Worm (Caenorhabditis elegans) whole organism, L3 larva: ENCODE results near the gene rsa-2.
"Not testable (repeated sequence)": the region's sequence is repeated elsewhere in the genome, so short reads cannot be mapped to it uniquely, and the experiment has no call there.

Experiments
- R02D3.7 ChIP-seq: fragments of 150-350 bp; optimal IDR thresholded peaks from 2 replicates; lab custom pipeline; 2014; ENCODE audit warnings: missing biosample characterization, missing genetic modification characterization
- ZK546.5 ChIP-seq: sonication (generic microtip); optimal IDR thresholded peaks from 2 replicates; lab custom pipeline; 2017; ENCODE audit warnings: missing biosample characterization, missing genetic modification characterization
- aly-2 ChIP-seq: fragments of 150-350 bp; optimal IDR thresholded peaks from 2 replicates; lab custom pipeline; 2014; ENCODE audit warnings: missing biosample characterization, missing genetic modification characterization
- ama-1 ChIP-seq: fragments of 150-350 bp; optimal IDR thresholded peaks from 2 replicates; lab custom pipeline; 2018
- ceh-16 ChIP-seq: sonication (generic microtip); optimal IDR thresholded peaks from 2 replicates; lab custom pipeline; 2017; ENCODE audit warnings: missing biosample characterization, missing genetic modification characterization
- ceh-28 ChIP-seq: fragments of 150-350 bp; optimal IDR thresholded peaks from 2 replicates; lab custom pipeline; 2014; ENCODE audit warnings: missing biosample characterization, missing genetic modification reagents, missing genetic modification characterization
- ceh-82 ChIP-seq: fragments of 150-350 bp; optimal IDR thresholded peaks from 2 replicates; lab custom pipeline; 2014; ENCODE audit warnings: missing biosample characterization, missing genetic modification characterization
- ceh-9 ChIP-seq: sonication (generic microtip); optimal IDR thresholded peaks from 2 replicates; lab custom pipeline; 2018; ENCODE audit warnings: missing biosample characterization, missing genetic modification characterization
- daf-12 ChIP-seq: fragments of 150-350 bp; optimal IDR thresholded peaks from 2 replicates; lab custom pipeline; 2014; ENCODE audit warnings: missing biosample characterization, missing genetic modification reagents, missing genetic modification characterization
- egl-27 ChIP-seq: sonication (generic microtip); optimal IDR thresholded peaks from 4 replicates; lab custom pipeline; 2017; ENCODE audit warnings: missing biosample characterization, missing genetic modification reagents, missing genetic modification characterization
- egl-5 ChIP-seq: fragments of 150-350 bp; optimal IDR thresholded peaks from 2 replicates; lab custom pipeline; 2017; ENCODE audit warnings: missing biosample characterization, missing genetic modification reagents, missing genetic modification characterization, inconsistent platforms
- elt-1 ChIP-seq: fragments of 150-350 bp; optimal IDR thresholded peaks from 2 replicates; lab custom pipeline; 2014; ENCODE audit warnings: missing biosample characterization, missing genetic modification characterization
- elt-2 ChIP-seq: sonication (generic microtip); optimal IDR thresholded peaks from 2 replicates; lab custom pipeline; 2016; ENCODE audit warnings: missing genetic modification reagents, mild to moderate bottlenecking, missing genetic modification characterization, missing compliant biosample characterization
- elt-3 ChIP-seq, 3 experiments: fragments of 150-350 bp in 1 of 3; sonication (generic microtip) in 2 of 3; optimal IDR thresholded peaks; 2 replicates in 2 of 3; 4 replicates in 1 of 3; lab custom pipeline; 2014 to 2017; ENCODE audit warnings: missing biosample characterization in 3 of 3, missing genetic modification characterization in 3 of 3
- eor-1 ChIP-seq, 2 experiments: fragments of 150-350 bp; optimal IDR thresholded peaks; 2 replicates each; lab custom pipeline; 2014 to 2018; ENCODE audit warnings: missing biosample characterization in 2 of 2, missing genetic modification characterization in 2 of 2
- fkh-10 ChIP-seq: sonication (generic microtip); optimal IDR thresholded peaks from 2 replicates; lab custom pipeline; 2017; ENCODE audit warnings: missing biosample characterization, missing genetic modification reagents, missing genetic modification characterization
- fkh-2 ChIP-seq: fragments of 150-350 bp; optimal IDR thresholded peaks from 2 replicates; lab custom pipeline; 2014; ENCODE audit warnings: missing biosample characterization, missing genetic modification reagents, missing genetic modification characterization
- fos-1 ChIP-seq: fragments of 150-350 bp; optimal IDR thresholded peaks from 2 replicates; lab custom pipeline; 2014; ENCODE audit warnings: missing biosample characterization, missing genetic modification characterization
- hmg-11 ChIP-seq: sonication (generic microtip); optimal IDR thresholded peaks from 2 replicates; lab custom pipeline; 2016; ENCODE audit warnings: missing genetic modification characterization, missing compliant biosample characterization
- jun-1 ChIP-seq: fragments of 150-350 bp; optimal IDR thresholded peaks from 2 replicates; lab custom pipeline; 2014; ENCODE audit warnings: missing biosample characterization, missing genetic modification reagents, missing genetic modification characterization
- lin-15B ChIP-seq: fragments of 150-350 bp; optimal IDR thresholded peaks from 2 replicates; lab custom pipeline; 2014; ENCODE audit warnings: missing biosample characterization, missing genetic modification characterization
- lin-39 ChIP-seq: fragments of 150-350 bp; optimal IDR thresholded peaks from 2 replicates; lab custom pipeline; 2018; ENCODE audit warnings: missing biosample characterization, missing genetic modification reagents, missing genetic modification characterization
- lsy-12 ChIP-seq: sonication (generic microtip); optimal IDR thresholded peaks from 2 replicates; lab custom pipeline; 2016; ENCODE audit warnings: mild to moderate bottlenecking, missing genetic modification characterization, missing compliant biosample characterization
- mdl-1 ChIP-seq: fragments of 150-350 bp; optimal IDR thresholded peaks from 2 replicates; lab custom pipeline; 2014; ENCODE audit warnings: missing biosample characterization, missing genetic modification characterization
- mml-1 ChIP-seq: fragments of 150-350 bp; sonication (generic microtip); optimal IDR thresholded peaks from 3 replicates; lab custom pipeline; 2014; ENCODE audit warnings: missing biosample characterization, missing genetic modification characterization
- nfya-1 ChIP-seq: sonication (generic microtip); optimal IDR thresholded peaks from 2 replicates; lab custom pipeline; 2017; ENCODE audit warnings: missing genetic modification characterization, mild to moderate bottlenecking, missing compliant biosample characterization, antibody characterized with exemption, moderate library complexity; ENCODE audit not compliant: insufficient read depth
- nhr-11 ChIP-seq: fragments of 150-350 bp; optimal IDR thresholded peaks from 2 replicates; lab custom pipeline; 2014; ENCODE audit warnings: missing biosample characterization, missing genetic modification characterization
- nhr-12 ChIP-seq: fragments of 150-350 bp; optimal IDR thresholded peaks from 2 replicates; lab custom pipeline; 2014; ENCODE audit warnings: missing biosample characterization, missing genetic modification characterization
- nhr-23 ChIP-seq: fragments of 150-350 bp; optimal IDR thresholded peaks from 2 replicates; lab custom pipeline; 2014; ENCODE audit warnings: missing biosample characterization, missing genetic modification reagents, missing genetic modification characterization
- nhr-237 ChIP-seq: fragments of 150-350 bp; optimal IDR thresholded peaks from 2 replicates; lab custom pipeline; 2014; ENCODE audit warnings: missing biosample characterization, missing genetic modification characterization
- nhr-25 ChIP-seq: sonication (generic microtip); optimal IDR thresholded peaks from 2 replicates; lab custom pipeline; 2017; ENCODE audit warnings: missing biosample characterization, missing genetic modification characterization
- nhr-28 ChIP-seq: fragments of 150-350 bp; optimal IDR thresholded peaks from 2 replicates; lab custom pipeline; 2014; ENCODE audit warnings: missing biosample characterization, missing genetic modification characterization
- nhr-43 ChIP-seq: sonication (generic microtip); optimal IDR thresholded peaks from 2 replicates; lab custom pipeline; 2016; ENCODE audit warnings: mild to moderate bottlenecking, missing genetic modification characterization, missing compliant biosample characterization; ENCODE audit not compliant: poor library complexity, severe bottlenecking
- nhr-67 ChIP-seq: fragments of 150-350 bp; optimal IDR thresholded peaks from 2 replicates; lab custom pipeline; 2014; ENCODE audit warnings: missing biosample characterization, missing genetic modification characterization
- nhr-76 ChIP-seq: fragments of 150-350 bp; sonication (generic microtip); optimal IDR thresholded peaks from 5 replicates; lab custom pipeline; 2014; ENCODE audit warnings: missing biosample characterization, missing genetic modification characterization
- nhr-77 ChIP-seq: fragments of 150-350 bp; optimal IDR thresholded peaks from 2 replicates; lab custom pipeline; 2014; ENCODE audit warnings: missing biosample characterization, missing genetic modification characterization
- pqm-1 ChIP-seq: fragments of 150-350 bp; optimal IDR thresholded peaks from 2 replicates; lab custom pipeline; 2017; ENCODE audit warnings: missing biosample characterization, missing genetic modification characterization, inconsistent platforms
- sea-2 ChIP-seq: fragments of 150-350 bp; sonication (generic microtip); optimal IDR thresholded peaks from 4 replicates; lab custom pipeline; 2014; ENCODE audit warnings: missing biosample characterization, missing genetic modification reagents, missing genetic modification characterization
- skn-1 ChIP-seq: fragments of 150-350 bp; optimal IDR thresholded peaks from 2 replicates; lab custom pipeline; 2014; ENCODE audit warnings: missing biosample characterization, missing genetic modification characterization
- snpc-4 ChIP-seq: fragments of 150-350 bp; optimal IDR thresholded peaks from 2 replicates; lab custom pipeline; 2014; ENCODE audit warnings: missing biosample characterization, missing genetic modification characterization
- tbx-2 ChIP-seq: sonication (generic microtip); optimal IDR thresholded peaks from 2 replicates; lab custom pipeline; 2016; ENCODE audit warnings: mild to moderate bottlenecking, missing genetic modification characterization, missing compliant biosample characterization
- unc-39 ChIP-seq: sonication (generic microtip); optimal IDR thresholded peaks from 4 replicates; lab custom pipeline; 2017; ENCODE audit warnings: missing biosample characterization, missing genetic modification characterization
- unc-62 ChIP-seq: fragments of 150-350 bp; sonication (generic microtip); optimal IDR thresholded peaks from 4 replicates; lab custom pipeline; 2014; ENCODE audit warnings: missing biosample characterization, missing genetic modification reagents, missing genetic modification characterization
- zag-1 ChIP-seq: fragments of 150-350 bp; optimal IDR thresholded peaks from 2 replicates; lab custom pipeline; 2014; ENCODE audit warnings: missing biosample characterization, missing genetic modification characterization
- ztf-11 ChIP-seq: fragments of 150-350 bp; optimal IDR thresholded peaks from 2 replicates; lab custom pipeline; 2014; ENCODE audit warnings: missing biosample characterization, missing genetic modification characterization
- ztf-4 ChIP-seq: fragments of 150-350 bp; optimal IDR thresholded peaks from 2 replicates; lab custom pipeline; 2014; ENCODE audit warnings: missing biosample characterization, missing genetic modification characterization

rsa-2 gene

ce11 chrIII:11029337-11029736 is 33.9 kb upstream of the rsa-2 start, which contains the start of gene Y48A6B.8:
Gene Y48A6B.8, minus strand, starts transcription at chrIII:11029437.
- not testable (repeated sequence) for TF ChIP-seq nfya-1, skn-1, ceh-16 (tag; lab: Kevin White, UChicago)

- TF ChIP-seq nfya-1 (tag; lab: Kevin White, UChicago) (no peak), unc-62 (GFP tag; lab: Kevin White, UChicago) (no peak)
- TF ChIP-seq, all 47 proteins: peak for 0
These were observed 32.0 kb upstream of the rsa-2 start, which contains the start of gene Y48A6B.14 for ce11 chrIII:11031309-11031708. Gene Y48A6B.14, plus strand, starts transcription at chrIII:11031609.

DNA sequence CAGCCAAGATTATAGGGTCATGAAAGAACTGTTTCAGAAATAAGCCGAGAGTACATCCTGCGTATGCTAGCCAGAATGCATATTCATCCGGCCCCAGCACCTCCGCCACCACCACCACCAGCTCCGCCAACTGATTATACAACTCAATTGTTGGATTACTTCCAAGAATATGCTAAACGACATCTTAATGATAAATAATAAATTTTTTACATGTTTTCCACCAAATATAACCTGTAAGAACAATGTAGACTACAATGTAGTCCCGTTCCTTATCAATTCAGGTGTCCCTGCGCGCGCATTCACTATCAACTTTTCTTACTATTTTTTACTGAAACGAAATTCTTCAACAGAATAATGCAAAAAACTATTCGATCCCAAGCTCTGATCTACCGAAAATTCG is 30.4 kb upstream of the rsa-2 start, which contains the start of gene Y48A6B.9:
TSS of gene Y48A6B.9 (plus strand) at position 301 of the 400 bp plus-strand sequence.
- TF ChIP-seq nhr-11 (tag; lab: Kevin White, UChicago) (no peak), elt-2 (tag; lab: Kevin White, UChicago) (peak; percentile 36), elt-3 (tag; optimal IDR thresholded peaks at IDR 0.05; lab: Kevin White, UChicago) (no peak), nfya-1 (tag; lab: Kevin White, UChicago) (no peak), nhr-28 (tag; lab: Kevin White, UChicago) (no peak), nhr-77 (tag; lab: Kevin White, UChicago) (no peak)

ce11 chrIII:11036132-11036531 is 27.1 kb upstream of the rsa-2 start:
- TF ChIP-seq nhr-28 (tag; lab: Kevin White, UChicago): no peak
- peak; percentile 39 for TF ChIP-seq snpc-4 (tag; lab: Kevin White, UChicago)
- TF ChIP-seq jun-1 (tag; lab: Kevin White, UChicago): peak; percentile 11
- TF ChIP-seq ceh-82: peak; percentile 37
- peak; percentile 53 for TF ChIP-seq elt-2 (tag; lab: Kevin White, UChicago)
- TF ChIP-seq nhr-11 (tag; lab: Kevin White, UChicago): no peak
- no peak for TF ChIP-seq mdl-1
- no peak for TF ChIP-seq elt-1
- TF ChIP-seq fkh-2: no peak
- TF ChIP-seq ztf-11: no peak
- no peak for TF ChIP-seq fos-1
- TF ChIP-seq ZK546.5 (tag; lab: Kevin White, UChicago): no peak
- peak; percentile 75 for TF ChIP-seq lin-15B (tag; lab: Kevin White, UChicago)
- TF ChIP-seq ceh-9 (tag; lab: Kevin White, UChicago): no peak
- TF ChIP-seq nfya-1 (tag; lab: Kevin White, UChicago): peak; percentile 93
- no peak for TF ChIP-seq elt-3 (tag; optimal IDR thresholded peaks at IDR 0.05; lab: Kevin White, UChicago)
- TF ChIP-seq eor-1 (tag; optimal IDR thresholded peaks at IDR 0.05; lab: Kevin White, UChicago): no peak
- peak; percentile 62 for TF ChIP-seq hmg-11 (tag; lab: Kevin White, UChicago)
- peak; percentile 94 for TF ChIP-seq egl-5 (tag; lab: Kevin White, UChicago)
- no peak for TF ChIP-seq nhr-76 (tag; lab: Kevin White, UChicago)
- peak; percentile 16 for TF ChIP-seq pqm-1 (tag; lab: Kevin White, UChicago)
- TF ChIP-seq nhr-25 (tag; lab: Kevin White, UChicago): peak; percentile 34
- TF ChIP-seq ceh-16 (tag; lab: Kevin White, UChicago): no peak
- TF ChIP-seq fkh-10 (GFP tag; lab: Kevin White, UChicago): no peak
- no peak for TF ChIP-seq daf-12 (tag; lab: Kevin White, UChicago)
- no peak for TF ChIP-seq sea-2 (GFP tag; lab: Kevin White, UChicago)
- no peak for TF ChIP-seq unc-39 (tag; lab: Kevin White, UChicago)
- TF ChIP-seq egl-27 (tag; lab: Kevin White, UChicago): no peak
- TF ChIP-seq nhr-43 (tag; lab: Kevin White, UChicago): no peak
- no peak for TF ChIP-seq mml-1
- TF ChIP-seq tbx-2 (tag; lab: Kevin White, UChicago): no peak
- TF ChIP-seq zag-1: no peak
- no peak for TF ChIP-seq nhr-77 (tag; lab: Kevin White, UChicago)
- no peak for TF ChIP-seq skn-1 (tag; lab: Kevin White, UChicago)
- TF ChIP-seq nhr-23 (tag; lab: Kevin White, UChicago): peak; percentile 64
- peak; percentile 53 for TF ChIP-seq R02D3.7 (tag; lab: Kevin White, UChicago)
- no peak for TF ChIP-seq unc-62 (GFP tag; lab: Kevin White, UChicago)
- no peak for TF ChIP-seq nhr-237 (tag; lab: Kevin White, UChicago)
- TF ChIP-seq nhr-67 (tag; lab: Kevin White, UChicago): no peak
- peak; percentile 25 for TF ChIP-seq ceh-28
- peak; percentile 33 for TF ChIP-seq lin-39
- TF ChIP-seq lsy-12: peak; percentile 45
- no peak for TF ChIP-seq ztf-4 (tag; lab: Kevin White, UChicago)
- TF ChIP-seq aly-2 (tag; lab: Kevin White, UChicago): no peak
- no peak for TF ChIP-seq nhr-12
- TF ChIP-seq ama-1 (lab: Kevin White, UChicago): no peak
